Worm (Caenorhabditis elegans): ENCODE measurements around the gene ZK938.1.

DNA sequence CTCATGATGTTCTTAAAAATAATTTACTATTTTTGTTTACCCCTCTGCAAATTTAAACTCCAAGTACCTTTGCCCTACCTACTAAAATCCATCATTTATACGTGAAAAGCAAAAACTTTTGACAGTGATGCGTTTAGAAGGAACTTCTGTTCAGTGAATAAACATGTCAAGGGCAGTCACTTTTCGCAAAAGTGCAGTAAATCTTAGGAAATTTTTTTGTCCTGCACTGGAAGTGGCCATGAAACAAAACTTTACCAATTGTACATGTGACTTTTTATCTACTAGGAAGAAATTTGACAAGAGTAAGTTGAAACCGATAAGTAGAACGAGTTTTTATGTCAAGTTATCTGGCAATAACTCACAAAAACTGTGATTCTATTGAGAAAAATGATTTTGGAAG, 43.0 kb upstream of the ZK938.1 start:
- TF ChIP-seq ets-5 (GFP tag; IDR thresholded peaks at IDR 0.05) (no peak), snpc-4 (tag; optimal IDR thresholded peaks at IDR 0.05) (no peak)
